Worm (Caenorhabditis elegans) whole organism, late embryonic: ENCODE results near the gene K11D12.7.

Experiments used
- ceh-9 ChIP-seq: sonication (generic microtip); optimal IDR thresholded peaks from 2 replicates; lab custom pipeline; 2016; ENCODE audit warnings: mild to moderate bottlenecking, missing genetic modification characterization, inconsistent platforms, missing compliant biosample characterization
- pha-4 ChIP-seq: fragments of 150-350 bp; optimal IDR thresholded peaks from 2 replicates; lab custom pipeline; 2018; ENCODE audit warnings: missing biosample characterization, missing genetic modification reagents, missing genetic modification characterization

DNA sequence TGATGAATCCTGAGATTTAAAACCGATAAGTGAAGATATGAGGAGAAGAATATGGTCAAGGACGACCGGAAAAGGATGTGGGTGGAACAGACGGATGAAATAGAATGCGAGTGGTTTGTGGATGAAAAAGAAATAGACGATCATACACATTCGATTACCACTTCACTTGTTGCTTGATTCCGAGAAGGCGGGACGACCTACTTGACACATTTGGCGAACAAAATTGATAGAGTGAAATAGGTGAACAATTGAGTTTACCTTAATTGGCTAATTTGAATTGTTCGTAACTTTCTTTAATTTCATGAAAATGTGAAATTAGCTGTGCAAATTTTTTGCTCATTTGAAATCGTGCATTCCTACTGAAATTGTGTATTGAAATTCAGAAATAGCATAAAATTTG, 35.8 kb upstream of the K11D12.7 start, which contains the start of gene Y58A7A.2:
- TF ChIP-seq ceh-9 (tag; lab: Kevin White, UChicago) = no peak
- TF ChIP-seq pha-4 (tag; lab: Kevin White, UChicago) = no peak
